Fruit fly (Drosophila melanogaster): ENCODE results near the gene CG43059.

dm6 chr3L:8297488-8297887 lies 21.3 kb downstream of the CG43059 start:
- TF ChIP-seq usp (GFP tag; optimal IDR thresholded peaks at IDR 0.05) (no peak), sv (GFP tag; optimal IDR thresholded peaks at IDR 0.05) (no peak), psq (GFP tag; optimal IDR thresholded peaks at IDR 0.05) (no peak), OdsH (GFP tag; optimal IDR thresholded peaks at IDR 0.05) (no peak)

All from whole organism, wandering third instar larva.